Fruit fly (Drosophila melanogaster) whole organism, embryonic: ENCODE measurements around the gene Eig71Eg.

ENCODE experiments used
- B-H1 ChIP-seq: fragments of 200-800 bp; sonication (Bioruptor generic); IDR thresholded peaks from 3 replicates; pipeline ENCODE4 v1.3.6; 2022; ENCODE audit warnings: missing biosample characterization, missing genetic modification characterization
- BEAF-32 ChIP-seq: fragments of 200-800 bp; sonication (Bioruptor generic); optimal IDR thresholded peaks from 3 replicates; lab custom pipeline; 2017; ENCODE audit warnings: missing biosample characterization, missing genetic modification characterization, mild to moderate bottlenecking, moderate library complexity, missing genetic modification reagents
- CG10274 ChIP-seq: fragments of 200-800 bp; sonication (Bioruptor generic); optimal IDR thresholded peaks from 3 replicates; lab custom pipeline; 2017; ENCODE audit warnings: missing biosample characterization, mild to moderate bottlenecking, missing genetic modification characterization
- CG10462 ChIP-seq: fragments of 200-800 bp; sonication (Bioruptor generic); optimal IDR thresholded peaks from 2 replicates; lab custom pipeline; 2016; ENCODE audit warnings: missing biosample characterization, missing genetic modification characterization
- CG11247 ChIP-seq: fragments of 200-800 bp; sonication (Bioruptor generic); IDR thresholded peaks from 2 replicates; pipeline ENCODE4 v1.3.6; 2022; ENCODE audit warnings: missing biosample characterization, missing genetic modification characterization
- CG11456 ChIP-seq: fragments of 200-800 bp; sonication (Bioruptor generic); IDR thresholded peaks from 3 replicates; pipeline ENCODE4 v1.3.6; 2022; ENCODE audit warnings: missing biosample characterization, missing genetic modification characterization
- CG11723 ChIP-seq: fragments of 200-800 bp; sonication (Bioruptor generic); optimal IDR thresholded peaks from 2 replicates; lab custom pipeline; 2017; ENCODE audit warnings: missing biosample characterization, mild to moderate bottlenecking, missing genetic modification characterization
- CG13775 ChIP-seq: fragments of 200-800 bp; sonication (Bioruptor generic); optimal IDR thresholded peaks from 3 replicates; lab custom pipeline; 2017; ENCODE audit warnings: missing biosample characterization, mild to moderate bottlenecking, missing genetic modification characterization
- CG14014 ChIP-seq: fragments of 200-800 bp; sonication (Bioruptor generic); IDR thresholded peaks from 2 replicates; pipeline ENCODE4 v1.3.6; 2022; ENCODE audit warnings: missing biosample characterization, missing genetic modification characterization
- CG15269 ChIP-seq: fragments of 200-800 bp; sonication (Bioruptor generic); optimal IDR thresholded peaks from 2 replicates; lab custom pipeline; 2018; ENCODE audit warnings: missing biosample characterization, mild to moderate bottlenecking, missing genetic modification characterization, moderate library complexity
- CG1529 ChIP-seq: fragments of 200-800 bp; sonication (Bioruptor generic); optimal IDR thresholded peaks from 3 replicates; lab custom pipeline; 2018; ENCODE audit warnings: missing biosample characterization, missing genetic modification characterization
- CG15514 ChIP-seq: fragments of 200-800 bp; sonication (Bioruptor generic); optimal IDR thresholded peaks from 3 replicates; lab custom pipeline; 2017; ENCODE audit warnings: missing biosample characterization, missing genetic modification characterization, mild to moderate bottlenecking, moderate library complexity, missing genetic modification reagents
- CG16815 ChIP-seq: fragments of 200-800 bp; sonication (Bioruptor generic); optimal IDR thresholded peaks from 3 replicates; lab custom pipeline; 2017; ENCODE audit warnings: missing biosample characterization, mild to moderate bottlenecking, missing genetic modification characterization
- CG2116 ChIP-seq: fragments of 200-800 bp; sonication (Bioruptor generic); optimal IDR thresholded peaks from 3 replicates; lab custom pipeline; 2018; ENCODE audit warnings: missing biosample characterization, mild to moderate bottlenecking, missing genetic modification characterization
- CG30431 ChIP-seq: fragments of 200-800 bp; sonication (Bioruptor generic); optimal IDR thresholded peaks from 2 replicates; lab custom pipeline; 2017; ENCODE audit warnings: missing biosample characterization, missing genetic modification characterization
- CG31224 ChIP-seq: fragments of 200-800 bp; sonication (Bioruptor generic); IDR thresholded peaks from 2 replicates; pipeline ENCODE4 v1.3.6; 2022; ENCODE audit warnings: missing biosample characterization, missing genetic modification characterization
- CG31365 ChIP-seq: fragments of 200-800 bp; sonication (Bioruptor generic); optimal IDR thresholded peaks from 2 replicates; lab custom pipeline; 2018; ENCODE audit warnings: missing biosample characterization, mild to moderate bottlenecking, missing genetic modification characterization
- CG3281 ChIP-seq: fragments of 200-800 bp; sonication (Bioruptor generic); optimal IDR thresholded peaks from 3 replicates; lab custom pipeline; 2017; ENCODE audit warnings: missing biosample characterization, mild to moderate bottlenecking, missing genetic modification characterization
- CG33557 ChIP-seq: fragments of 200-800 bp; sonication (Bioruptor generic); optimal IDR thresholded peaks from 2 replicates; lab custom pipeline; 2019; ENCODE audit warnings: missing biosample characterization, mild to moderate bottlenecking, missing genetic modification characterization, moderate library complexity
- CG3995 ChIP-seq: fragments of 200-800 bp; sonication (Bioruptor generic); optimal IDR thresholded peaks from 3 replicates; lab custom pipeline; 2016; ENCODE audit warnings: missing biosample characterization, missing genetic modification characterization
- CG4328 ChIP-seq: fragments of 200-800 bp; sonication (Bioruptor generic); optimal IDR thresholded peaks from 3 replicates; lab custom pipeline; 2017; ENCODE audit warnings: missing biosample characterization, missing genetic modification reagents, missing genetic modification characterization
- CG5953 ChIP-seq: fragments of 200-800 bp; sonication (Bioruptor generic); IDR thresholded peaks from 2 replicates; pipeline ENCODE4 v1.3.6; 2022; ENCODE audit warnings: missing biosample characterization, missing genetic modification characterization
- CG7271 ChIP-seq: fragments of 200-800 bp; sonication (Bioruptor generic); optimal IDR thresholded peaks from 2 replicates; lab custom pipeline; 2018; ENCODE audit warnings: missing biosample characterization, mild to moderate bottlenecking, missing genetic modification characterization, moderate library complexity
- CG7987 ChIP-seq: fragments of 200-800 bp; sonication (Bioruptor generic); optimal IDR thresholded peaks from 2 replicates; lab custom pipeline; 2018; ENCODE audit warnings: missing biosample characterization, mild to moderate bottlenecking, missing genetic modification characterization, moderate library complexity
- CG8924 ChIP-seq: fragments of 200-800 bp; optimal IDR thresholded peaks from 3 replicates; lab custom pipeline; 2019; ENCODE audit warnings: missing biosample characterization, mild to moderate bottlenecking, missing genetic modification characterization, moderate library complexity
- Chrac-16 ChIP-seq: fragments of 200-800 bp; sonication (Bioruptor generic); optimal IDR thresholded peaks from 3 replicates; lab custom pipeline; 2016; ENCODE audit warnings: missing biosample characterization, missing genetic modification characterization
- Dad ChIP-seq: fragments of 200-800 bp; sonication (Bioruptor generic); optimal IDR thresholded peaks from 3 replicates; lab custom pipeline; 2016; ENCODE audit warnings: missing biosample characterization, missing genetic modification characterization
- Gsc ChIP-seq: fragments of 200-800 bp; sonication (Bioruptor generic); IDR thresholded peaks from 2 replicates; pipeline ENCODE4 v1.3.6; 2022; ENCODE audit warnings: missing biosample characterization, missing genetic modification characterization
- HmgD ChIP-seq: fragments of 200-800 bp; sonication (Bioruptor generic); optimal IDR thresholded peaks from 3 replicates; lab custom pipeline; 2016; ENCODE audit warnings: missing biosample characterization, missing genetic modification characterization
- Hr39 ChIP-seq: fragments of >200 bp; optimal IDR thresholded peaks from 2 replicates; lab custom pipeline; 2017
- Hsf ChIP-seq: fragments of 200-800 bp; sonication (Bioruptor generic); optimal IDR thresholded peaks from 3 replicates; lab custom pipeline; 2016; ENCODE audit warnings: missing biosample characterization, missing genetic modification characterization
- Myb ChIP-seq: fragments of 200-800 bp; sonication (Bioruptor generic); optimal IDR thresholded peaks from 2 replicates; lab custom pipeline; 2016; ENCODE audit warnings: missing biosample characterization, missing genetic modification characterization
- Sox102F ChIP-seq: fragments of 200-800 bp; sonication (Bioruptor generic); optimal IDR thresholded peaks from 2 replicates; lab custom pipeline; 2018; ENCODE audit warnings: missing biosample characterization, mild to moderate bottlenecking, missing genetic modification characterization, moderate library complexity
- Ssrp ChIP-seq: fragments of 200-800 bp; sonication (Bioruptor generic); optimal IDR thresholded peaks from 2 replicates; lab custom pipeline; 2018; ENCODE audit warnings: missing biosample characterization, mild to moderate bottlenecking, missing genetic modification characterization, moderate library complexity
- YL-1 ChIP-seq: fragments of 200-800 bp; sonication (Bioruptor generic); optimal IDR thresholded peaks from 3 replicates; lab custom pipeline; 2017; ENCODE audit warnings: missing biosample characterization, mild to moderate bottlenecking, missing genetic modification characterization
- abd-A ChIP-seq: fragments of 200-800 bp; sonication (Bioruptor generic); optimal IDR thresholded peaks from 3 replicates; lab custom pipeline; 2019; ENCODE audit warnings: missing biosample characterization, mild to moderate bottlenecking, missing genetic modification characterization, moderate library complexity
- bsh ChIP-seq, 2 experiments: fragments of 200-800 bp; sonication (Bioruptor generic); optimal IDR thresholded peaks; 2 replicates each; lab custom pipeline; 2017 to 2018; ENCODE audit warnings: mild to moderate bottlenecking in 2 of 2, missing biosample characterization in 2 of 2, missing genetic modification characterization in 2 of 2, moderate library complexity in 1 of 2
- disco-r ChIP-seq: fragments of 200-800 bp; sonication (Bioruptor generic); optimal IDR thresholded peaks from 2 replicates; lab custom pipeline; 2016; ENCODE audit warnings: missing biosample characterization, missing genetic modification characterization
- en ChIP-seq: fragments of 200-800 bp; sonication (Bioruptor generic); optimal IDR thresholded peaks from 2 replicates; lab custom pipeline; 2016; ENCODE audit warnings: missing biosample characterization, missing genetic modification characterization
- ftz-f1 ChIP-seq: fragments of 200-800 bp; sonication (Bioruptor generic); optimal IDR thresholded peaks from 2 replicates; lab custom pipeline; 2016; ENCODE audit warnings: missing biosample characterization, missing genetic modification characterization
- gem ChIP-seq: fragments of 200-800 bp; sonication (Bioruptor generic); optimal IDR thresholded peaks from 2 replicates; lab custom pipeline; 2019; ENCODE audit warnings: missing biosample characterization, mild to moderate bottlenecking, missing genetic modification characterization, moderate library complexity
- grau ChIP-seq: fragments of 200-800 bp; optimal IDR thresholded peaks from 3 replicates; lab custom pipeline; 2019; ENCODE audit warnings: missing biosample characterization, mild to moderate bottlenecking, missing genetic modification characterization, moderate library complexity
- lab ChIP-seq: fragments of 200-800 bp; sonication (Bioruptor generic); optimal IDR thresholded peaks from 3 replicates; lab custom pipeline; 2017; ENCODE audit warnings: missing biosample characterization, missing genetic modification characterization, mild to moderate bottlenecking, moderate library complexity, missing genetic modification reagents
- lola ChIP-seq, 3 experiments: fragments of >200 bp in 2 of 3; fragments of 200-800 bp in 1 of 3; sonication (Bioruptor generic) in 1 of 3; optimal IDR thresholded peaks; 2 replicates each; lab custom pipeline; 2017 to 2019; ENCODE audit warnings: missing biosample characterization in 3 of 3, missing genetic modification characterization in 3 of 3, mild to moderate bottlenecking in 1 of 3, moderate library complexity in 1 of 3
- peb ChIP-seq: fragments of 200-800 bp; sonication (Bioruptor generic); IDR thresholded peaks from 2 replicates; pipeline ENCODE4 v1.3.6; 2022; ENCODE audit warnings: missing biosample characterization, missing genetic modification characterization
- ranshi ChIP-seq: fragments of 200-800 bp; sonication (Bioruptor generic); IDR thresholded peaks from 2 replicates; pipeline ENCODE4 v1.3.6; 2022; ENCODE audit warnings: missing biosample characterization, missing genetic modification characterization
- sim ChIP-seq: fragments of 200-800 bp; sonication (Bioruptor generic); IDR thresholded peaks from 2 replicates; pipeline ENCODE4 v1.3.6; 2022; ENCODE audit warnings: missing biosample characterization, missing genetic modification characterization
- slbo ChIP-seq: fragments of 200-800 bp; sonication (Bioruptor generic); IDR thresholded peaks from 2 replicates; pipeline ENCODE4 v1.3.6; 2022; ENCODE audit warnings: missing biosample characterization, missing genetic modification characterization
- tap ChIP-seq: fragments of 200-800 bp; optimal IDR thresholded peaks from 3 replicates; lab custom pipeline; 2019; ENCODE audit warnings: missing biosample characterization, mild to moderate bottlenecking, missing genetic modification characterization, moderate library complexity
- tll ChIP-seq, 2 experiments: fragments of 200-800 bp in 1 of 2; fragments of >200 bp in 1 of 2; sonication (Bioruptor generic) in 1 of 2; optimal IDR thresholded peaks; 2 replicates each; lab custom pipeline; 2017 to 2019; ENCODE audit warnings: missing biosample characterization in 2 of 2, missing genetic modification characterization in 2 of 2, mild to moderate bottlenecking in 1 of 2, moderate library complexity in 1 of 2

The Eig71Eg gene

dm6 chr3L:15699626-15700337 lies 42.4 kb downstream of the Eig71Eg start, which contains the start of gene comm2 (continued):
- no peak for TF ChIP-seq gem (tag; lab: Kevin White, UChicago)
- no peak for TF ChIP-seq Sox102F (GFP tag; lab: Kevin White, UChicago)
- TF ChIP-seq CG33557 (GFP tag; lab: Kevin White, UChicago): no peak
- TF ChIP-seq CG3281 (GFP tag; lab: Kevin White, UChicago): no peak
- TF ChIP-seq B-H1 (GFP tag; lab: Robert Waterston, UW): no peak
- no peak for TF ChIP-seq Ssrp
- no peak for TF ChIP-seq CG7271 (tag; lab: Kevin White, UChicago)
- no peak for TF ChIP-seq lab (GFP tag; lab: Kevin White, UChicago)
- no peak for TF ChIP-seq CG11247 (GFP tag; lab: Robert Waterston, UW)
- no peak for TF ChIP-seq HmgD (GFP tag; lab: Kevin White, UChicago)
- peak in 1 of 2 experiments; percentile 47 for TF ChIP-seq tll (GFP tag; optimal IDR thresholded peaks at IDR 0.05; lab: Kevin White, UChicago)
- no peak for TF ChIP-seq CG31224 (GFP tag; lab: Robert Waterston, UW)
- TF ChIP-seq Chrac-16 (GFP tag; lab: Kevin White, UChicago): no peak
- no peak for TF ChIP-seq CG11723 (GFP tag; lab: Kevin White, UChicago)
- TF ChIP-seq CG1529: no peak
- no peak for TF ChIP-seq Myb (GFP tag; lab: Kevin White, UChicago)
- no peak for TF ChIP-seq abd-A (tag; lab: Kevin White, UChicago)
- no peak for TF ChIP-seq CG14014 (GFP tag; lab: Robert Waterston, UW)
- TF ChIP-seq CG10462 (GFP tag; lab: Kevin White, UChicago): no peak
- TF ChIP-seq sim (GFP tag; lab: Robert Waterston, UW): no peak
- no peak for TF ChIP-seq slbo (GFP tag; lab: Robert Waterston, UW)
- TF ChIP-seq CG15514 (GFP tag; lab: Kevin White, UChicago): no peak
- TF ChIP-seq CG8924 (tag; lab: Kevin White, UChicago): peak; percentile 2
- no peak for TF ChIP-seq CG5953 (GFP tag; lab: Robert Waterston, UW)
- no peak for TF ChIP-seq CG31365 (tag; lab: Kevin White, UChicago)
- TF ChIP-seq CG2116: no peak
- no peak for TF ChIP-seq CG10274 (GFP tag; lab: Kevin White, UChicago)
- TF ChIP-seq BEAF-32 (GFP tag; lab: Kevin White, UChicago): no peak
- TF ChIP-seq Hr39 (lab: Kevin White, UChicago): no peak
- no peak for TF ChIP-seq disco-r (GFP tag; lab: Kevin White, UChicago)
- peak; percentile 1 for TF ChIP-seq Dad (GFP tag; lab: Kevin White, UChicago)
- TF ChIP-seq Gsc (GFP tag; lab: Robert Waterston, UW): no peak
- TF ChIP-seq en (GFP tag; lab: Kevin White, UChicago): no peak
- TF ChIP-seq lola (GFP tag; optimal IDR thresholded peaks at IDR 0.05; lab: Kevin White, UChicago): no peak
- TF ChIP-seq YL-1 (GFP tag; lab: Kevin White, UChicago): no peak
- TF ChIP-seq CG15269 (tag; lab: Kevin White, UChicago): no peak
- no peak for TF ChIP-seq ftz-f1
- no peak for TF ChIP-seq CG7987 (GFP tag; lab: Kevin White, UChicago)
- TF ChIP-seq CG11456 (GFP tag; lab: Robert Waterston, UW): no peak
- TF ChIP-seq grau: no peak
- no peak for TF ChIP-seq CG4328 (GFP tag; lab: Kevin White, UChicago)
- TF ChIP-seq CG13775 (GFP tag; lab: Kevin White, UChicago): no peak
- TF ChIP-seq ranshi (GFP tag; lab: Robert Waterston, UW): no peak
- TF ChIP-seq CG30431 (GFP tag; lab: Kevin White, UChicago): no peak
- no peak for TF ChIP-seq CG3995 (GFP tag; lab: Kevin White, UChicago)
- no peak for TF ChIP-seq peb (GFP tag; lab: Robert Waterston, UW)
- TF ChIP-seq Hsf (GFP tag; lab: Kevin White, UChicago): no peak
- no peak for TF ChIP-seq tap (tag; lab: Kevin White, UChicago)
- TF ChIP-seq CG16815 (GFP tag; lab: Kevin White, UChicago): no peak
- TF ChIP-seq bsh (GFP tag; optimal IDR thresholded peaks at IDR 0.05; lab: Kevin White, UChicago): no peak
